Fruit fly (Drosophila melanogaster): Measurements from ENCODE around the gene Cpr64Ac.

Gene Cpr64Ac

dm6 chr3L:4252862-4253610 lies 40.3 kb upstream of the Cpr64Ac start (continued):
- no peak for TF ChIP-seq Taf1 (GFP tag; IDR thresholded peaks at IDR 0.05)
- TF ChIP-seq CG18476 (GFP tag; optimal IDR thresholded peaks at IDR 0.05) = no peak
- TF ChIP-seq Dip2 (GFP tag; IDR thresholded peaks at IDR 0.05) = no peak
- TF ChIP-seq danr (GFP tag; IDR thresholded peaks at IDR 0.05) = no peak
- TF ChIP-seq CG6272 (GFP tag; IDR thresholded peaks at IDR 0.05) = no peak
- no peak for TF ChIP-seq odd (GFP tag; optimal IDR thresholded peaks at IDR 0.05)
- no peak for TF ChIP-seq Xrp1 (GFP tag; IDR thresholded peaks at IDR 0.05)
- no peak for TF ChIP-seq Tbp (GFP tag; optimal IDR thresholded peaks at IDR 0.05)
- no peak for TF ChIP-seq da (GFP tag; optimal IDR thresholded peaks at IDR 0.05)
- TF ChIP-seq Awh (GFP tag; IDR thresholded peaks at IDR 0.05) = no peak
- peak; percentile 14; the same call in 1 of the 3 replicates for TF ChIP-seq row (GFP tag; IDR thresholded peaks at IDR 0.05)
- no peak for TF ChIP-seq bcd (GFP tag; optimal IDR thresholded peaks at IDR 0.05)
- TF ChIP-seq CG1233 (GFP tag; optimal IDR thresholded peaks at IDR 0.05) = peak; percentile 4
- peak; percentile 81 for TF ChIP-seq Lpt (GFP tag; optimal IDR thresholded peaks at IDR 0.05)
- peak in 1 of 2 experiments; percentile 0 for TF ChIP-seq Trl (optimal IDR thresholded peaks at IDR 0.05)
- TF ChIP-seq Trl (GFP tag; optimal IDR thresholded peaks at IDR 0.05) = no peak
- no peak for TF ChIP-seq Opbp (GFP tag; IDR thresholded peaks at IDR 0.05; ENCODE audit: partially characterized antibody)
- no peak for TF ChIP-seq chif (GFP tag; optimal IDR thresholded peaks at IDR 0.05)
- peak; percentile 6 for TF ChIP-seq ftz-f1 (GFP tag; optimal IDR thresholded peaks at IDR 0.05)
- 0 out of 3 replicates have a peak, but pooled peaks have one; percentile 13 for TF ChIP-seq zfh1 (GFP tag; IDR thresholded peaks at IDR 0.05)
- no peak for TF ChIP-seq CG4617 (GFP tag; optimal IDR thresholded peaks at IDR 0.05; ENCODE audit: borderline replicate concordance)
- peak in 1 of 2 experiments; percentile 15 for TF ChIP-seq insv (GFP tag; optimal IDR thresholded peaks at IDR 0.05)
- no peak for TF ChIP-seq sim (GFP tag; IDR thresholded peaks at IDR 0.05)
- TF ChIP-seq rib (GFP tag; IDR thresholded peaks at IDR 0.05) = 0 out of 2 replicates have a peak, but pooled peaks have one; percentile 12
- no peak for TF ChIP-seq CG14667 (GFP tag; IDR thresholded peaks at IDR 0.05)
- TF ChIP-seq CG2712 (tag; optimal IDR thresholded peaks at IDR 0.05) = no peak
- peak; percentile 41 for TF ChIP-seq Kr (GFP tag; optimal IDR thresholded peaks at IDR 0.05)
- TF ChIP-seq CG15514 (GFP tag; optimal IDR thresholded peaks at IDR 0.05) = no peak
- TF ChIP-seq mld (GFP tag; IDR thresholded peaks at IDR 0.05; ENCODE audit: partially characterized antibody) = no peak
- peak; percentile 82 for TF ChIP-seq Sry-β (GFP tag; optimal IDR thresholded peaks at IDR 0.05)
- TF ChIP-seq pros (GFP tag; optimal IDR thresholded peaks at IDR 0.05) = peak; percentile 95
- TF ChIP-seq crol (GFP tag; IDR thresholded peaks at IDR 0.05) = peak; percentile 77
- peak; percentile 95 for TF ChIP-seq CG15479 (GFP tag; optimal IDR thresholded peaks at IDR 0.05)
- TF ChIP-seq Pdp1 (GFP tag; optimal IDR thresholded peaks at IDR 0.05) = peak in 1 of 2 experiments; percentile 29
- TF ChIP-seq ems (GFP tag; optimal IDR thresholded peaks at IDR 0.05) = no peak
- peak in 1 of 2 experiments; percentile 65 for TF ChIP-seq Hr78 (GFP tag; optimal IDR thresholded peaks at IDR 0.05)

dm6 chr3L:4252121-4252861 lies 39.6 kb upstream of the Cpr64Ac start:
- TF ChIP-seq CG3995 (GFP tag; optimal IDR thresholded peaks at IDR 0.05) (peak; percentile 92), sr (GFP tag; IDR thresholded peaks at IDR 0.05) (no peak), Trl (optimal IDR thresholded peaks at IDR 0.05) (peak; percentile 42 to 62), Trl (GFP tag; optimal IDR thresholded peaks at IDR 0.05) (no peak), zen2 (GFP tag; IDR thresholded peaks at IDR 0.05; ENCODE audit: partially characterized antibody) (0 out of 3 replicates have a peak, but pooled peaks have one; percentile 39), nau (GFP tag; optimal IDR thresholded peaks at IDR 0.05) (no peak), Hmr (GFP tag; optimal IDR thresholded peaks at IDR 0.05) (no peak), Ets65A (GFP tag) (no peak), cg (GFP tag; optimal IDR thresholded peaks at IDR 0.05) (peak; percentile 65), Sry-β (GFP tag; optimal IDR thresholded peaks at IDR 0.05) (peak; percentile 85), CG4707 (GFP tag; optimal IDR thresholded peaks at IDR 0.05) (no peak), dm (GFP tag; optimal IDR thresholded peaks at IDR 0.05) (no peak), Myb (GFP tag; optimal IDR thresholded peaks at IDR 0.05) (peak; percentile 8), CG15479 (GFP tag; optimal IDR thresholded peaks at IDR 0.05) (peak; percentile 35), CG11695 (GFP tag; IDR thresholded peaks at IDR 0.05) (no peak), CG17829 (tag; optimal IDR thresholded peaks at IDR 0.05) (peak; percentile 2), Gsc (GFP tag; IDR thresholded peaks at IDR 0.05) (no peak)

All from whole organism, embryonic.